Worm (Caenorhabditis elegans) whole organism, midembryonic: ENCODE data around the gene F59A6.11.
A peak's percentile ranks its signal among the peaks of the same experiment; 100 is the strongest.

ENCODE experiments used
- T22C8.4 ChIP-seq: fragments of 200-800 bp; sonication (Bioruptor generic); IDR thresholded peaks from 2 replicates; pipeline ENCODE4 v1.3.6; 2022; ENCODE audit warnings: missing genetic modification characterization, missing compliant biosample characterization
- cog-1 ChIP-seq: sonication (generic microtip); optimal IDR thresholded peaks from 2 replicates; lab custom pipeline; 2016; ENCODE audit warnings: missing genetic modification characterization, missing compliant biosample characterization
- flt-1 ChIP-seq: fragments of 200-800 bp; sonication (Bioruptor generic); IDR thresholded peaks from 2 replicates; pipeline ENCODE4 v1.3.6; 2022; ENCODE audit warnings: missing genetic modification characterization, missing compliant biosample characterization
- klf-2 ChIP-seq: fragments of 200-800 bp; sonication (Bioruptor generic); conservative IDR thresholded peaks from 2 replicates; pipeline ENCODE4 v1.3.6; 2022; ENCODE audit warnings: missing genetic modification reagents, missing genetic modification characterization, missing compliant biosample characterization
- med-1 ChIP-seq: sonication (generic microtip); optimal IDR thresholded peaks from 2 replicates; lab custom pipeline; 2017; ENCODE audit warnings: missing genetic modification characterization, mild to moderate bottlenecking, missing compliant biosample characterization, antibody characterized with exemption, missing genetic modification reagents; ENCODE audit not compliant: insufficient read depth
- ref-1 ChIP-seq: fragments of 200-800 bp; sonication (Bioruptor generic); conservative IDR thresholded peaks from 2 replicates; pipeline ENCODE4 v1.3.6; 2022; ENCODE audit warnings: missing genetic modification reagents, missing genetic modification characterization, missing compliant biosample characterization
- tab-1 ChIP-seq: fragments of 200-800 bp; sonication (Bioruptor generic); IDR thresholded peaks from 2 replicates; pipeline ENCODE4 v1.3.6; 2022; ENCODE audit warnings: missing genetic modification characterization, missing compliant biosample characterization
- ztf-23 ChIP-seq: fragments of 200-800 bp; sonication (Bioruptor generic); IDR thresholded peaks from 2 replicates; pipeline ENCODE4 v1.3.6; 2022; ENCODE audit warnings: missing genetic modification reagents, missing genetic modification characterization, missing compliant biosample characterization
- ztf-29 ChIP-seq: fragments of 200-800 bp; sonication (Bioruptor generic); IDR thresholded peaks from 2 replicates; pipeline ENCODE4 v1.3.6; 2022; ENCODE audit warnings: missing genetic modification reagents, missing genetic modification characterization, missing compliant biosample characterization

The F59A6.11 gene

DNA sequence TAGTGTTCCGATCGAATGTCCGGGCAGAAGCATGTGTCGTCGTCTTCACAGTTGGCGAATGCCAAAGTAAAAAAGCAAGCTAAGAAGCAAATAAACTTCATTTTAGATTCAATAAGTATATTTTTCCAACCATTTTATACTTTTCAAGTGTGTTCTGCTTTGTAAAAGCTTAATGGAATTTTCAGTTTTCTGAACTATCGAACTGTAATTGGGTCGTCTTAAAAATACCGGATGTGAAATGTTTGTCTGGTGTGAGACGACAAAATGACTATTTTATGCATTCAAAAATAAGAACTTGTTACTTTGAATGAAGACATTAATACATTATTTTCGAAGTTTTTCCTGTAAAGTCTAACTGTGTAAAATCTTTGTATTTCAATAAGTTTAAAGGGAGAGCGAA, at the start of gene F59A6.11:
TSS of gene F59A6.11 (minus strand) at position 101 of the 400 bp plus-strand sequence.
- TF ChIP-seq tab-1 (GFP tag; lab: Robert Waterston, UW), result no peak
- TF ChIP-seq ztf-23 (GFP tag; lab: Robert Waterston, UW), result no peak

DNA sequence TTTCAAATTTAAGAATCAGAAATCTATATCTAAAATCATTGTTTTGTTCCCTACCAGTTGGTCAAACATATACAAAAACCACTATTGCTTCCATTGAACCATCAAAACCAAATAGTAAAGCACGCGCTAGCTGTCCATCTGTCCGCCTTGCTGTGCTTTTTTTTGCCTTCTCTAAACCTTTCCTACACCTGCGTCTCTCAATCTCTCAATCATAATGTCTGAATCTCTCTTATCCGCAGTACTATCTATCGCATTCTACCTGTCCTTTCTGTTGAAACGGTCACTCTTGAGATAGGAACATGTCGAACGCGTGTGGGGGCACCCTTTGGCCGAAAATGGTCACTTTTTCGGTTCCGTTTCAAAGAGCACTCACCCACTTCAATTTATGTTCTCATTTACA, 48.7 kb upstream of the F59A6.11 start:
- TF ChIP-seq cog-1 (tag; lab: Kevin White, UChicago) (peak; percentile 7), tab-1 (GFP tag; lab: Robert Waterston, UW) (no peak)

DNA sequence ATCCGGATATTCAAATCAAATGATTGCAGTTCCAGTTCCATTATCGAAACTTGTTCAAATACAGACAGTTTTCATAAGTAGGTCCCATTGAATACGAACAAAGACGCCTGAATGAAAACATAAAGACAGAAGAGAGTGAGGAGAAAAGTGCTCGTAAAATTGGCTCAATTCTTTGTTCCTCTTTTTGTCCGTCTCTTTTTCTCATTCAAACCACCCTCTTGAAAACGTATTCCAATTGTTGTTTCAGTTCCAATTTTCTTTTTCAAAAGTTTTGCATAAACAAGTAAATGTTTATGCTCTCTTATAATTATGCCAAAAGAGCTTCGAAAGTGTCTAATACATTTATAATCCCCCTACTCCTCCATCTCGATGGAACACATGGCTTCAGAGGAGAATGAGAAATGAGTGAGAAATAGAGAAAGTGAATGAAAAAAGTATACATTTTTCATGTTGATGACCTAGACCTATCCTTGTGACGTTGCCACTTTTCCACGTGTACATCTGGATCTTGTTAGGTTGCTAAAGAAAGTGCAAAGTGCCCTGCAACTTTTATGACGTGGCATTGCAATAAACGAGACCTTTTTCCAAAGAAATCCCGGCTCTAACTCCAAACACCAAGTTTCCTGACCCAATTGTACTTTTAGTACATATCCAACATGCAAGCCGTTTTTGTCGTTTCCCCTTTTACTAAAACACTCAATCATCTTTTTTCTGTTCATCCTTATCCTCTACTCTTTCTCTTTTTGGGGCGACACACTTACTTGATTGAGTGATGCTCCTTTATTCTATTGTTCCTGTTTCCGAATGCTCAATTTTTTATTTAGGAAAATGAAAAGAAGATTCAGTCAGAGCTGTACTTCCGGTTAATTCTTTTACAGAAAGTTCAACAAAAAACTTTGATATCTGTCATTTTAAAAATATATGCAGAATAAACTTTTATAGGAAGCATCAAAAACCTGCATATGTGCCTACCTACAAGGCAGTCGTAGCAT, 47.9 kb upstream of the F59A6.11 start:
- TF ChIP-seq med-1 (GFP tag; lab: Kevin White, UChicago) (no peak), flt-1 (no peak), klf-2 (GFP tag; lab: Robert Waterston, UW) (no peak), cog-1 (tag; lab: Kevin White, UChicago) (no peak)

DNA sequence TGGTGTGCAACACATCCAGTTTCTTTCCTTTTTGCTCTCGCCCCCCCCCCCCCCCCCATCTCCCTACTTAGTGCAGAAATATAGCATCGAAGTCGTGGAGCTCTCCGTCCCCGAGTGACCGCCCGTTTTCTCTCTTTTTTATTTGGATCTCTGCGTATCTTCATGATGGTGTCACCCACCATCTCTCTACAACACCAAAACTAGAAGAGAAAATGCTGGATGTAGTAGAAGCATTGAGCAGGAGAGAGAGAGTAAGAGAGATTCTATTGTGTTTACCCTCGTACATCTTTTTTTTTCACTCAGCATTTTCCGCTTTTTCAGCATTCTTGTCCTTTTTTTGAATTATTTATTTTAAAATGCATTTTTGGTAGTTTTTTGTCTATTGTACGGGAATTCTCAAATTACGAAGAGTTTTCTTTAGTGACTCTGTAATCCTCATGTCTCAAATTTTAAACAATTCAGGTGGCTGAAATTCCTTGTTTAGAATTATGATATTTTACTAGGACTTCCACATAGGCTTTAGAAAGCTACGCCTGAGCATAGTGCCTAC, 43.9 kb upstream of the F59A6.11 start:
- no peak for TF ChIP-seq ref-1 (GFP tag; lab: Robert Waterston, UW)
- TF ChIP-seq klf-2 (GFP tag; lab: Robert Waterston, UW), result no peak
- no peak for TF ChIP-seq ztf-29
- no peak for TF ChIP-seq tab-1 (GFP tag; lab: Robert Waterston, UW)

DNA sequence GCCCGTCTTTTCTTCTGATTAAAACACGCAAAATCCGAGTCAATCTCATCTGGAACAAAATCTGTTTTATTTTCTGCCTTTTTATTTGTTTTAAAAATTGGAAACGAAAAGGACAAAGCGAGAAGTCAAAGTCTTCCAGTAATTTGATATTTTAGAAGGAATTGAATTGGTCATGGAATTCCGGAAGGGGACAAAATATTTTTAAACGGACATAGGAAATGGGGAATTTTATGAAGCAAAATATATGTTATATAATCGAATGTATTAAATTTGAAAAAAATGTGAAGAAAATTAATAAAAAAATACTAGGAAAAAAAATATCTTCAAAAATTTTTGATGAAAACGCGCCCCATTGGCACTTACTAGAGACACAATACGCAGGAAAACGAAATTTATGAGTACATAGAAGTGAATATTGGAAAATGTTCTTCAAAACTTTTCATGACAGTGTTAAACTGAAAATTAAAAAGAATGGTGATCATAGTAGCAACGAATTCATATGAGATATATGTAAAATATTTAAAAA, 42.1 kb upstream of the F59A6.11 start, which contains the start of gene F33G12.7:
TSS of gene F33G12.7 (minus strand) at position 51 of the 526 bp plus-strand sequence.
- no peak for TF ChIP-seq klf-2 (GFP tag; lab: Robert Waterston, UW)
- no peak for TF ChIP-seq cog-1 (tag; lab: Kevin White, UChicago)
- no peak for TF ChIP-seq T22C8.4 (GFP tag; lab: Robert Waterston, UW)
- no peak for TF ChIP-seq ref-1 (GFP tag; lab: Robert Waterston, UW)
- no peak for TF ChIP-seq ztf-23 (GFP tag; lab: Robert Waterston, UW)
- no peak for TF ChIP-seq ztf-29
- no peak for TF ChIP-seq flt-1

DNA sequence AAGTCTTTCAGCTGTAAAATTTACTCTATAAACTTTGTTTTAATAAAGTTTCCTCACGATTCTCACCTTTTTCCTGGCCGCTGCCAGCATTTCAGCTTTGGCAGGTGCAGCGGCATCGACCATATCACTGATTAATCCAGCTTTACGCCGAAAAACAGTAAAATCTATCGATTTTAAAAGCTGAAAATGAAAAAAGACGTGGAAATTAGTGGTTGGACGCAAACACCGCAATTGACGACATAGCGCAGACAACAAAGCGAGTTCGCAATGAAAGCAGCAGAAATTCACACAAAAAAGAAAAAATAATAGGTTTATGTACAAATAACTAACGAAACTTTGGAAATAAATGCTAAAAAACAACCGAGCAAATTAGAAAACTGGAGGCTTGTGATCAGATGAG, 41.4 kb upstream of the F59A6.11 start, which contains the start of gene golg-2:
TSS of gene golg-2 (minus strand) at position 180 of the 400 bp plus-strand sequence.
- TF ChIP-seq ztf-29 (no peak), cog-1 (tag; lab: Kevin White, UChicago) (no peak), tab-1 (GFP tag; lab: Robert Waterston, UW) (no peak), ztf-23 (GFP tag; lab: Robert Waterston, UW) (no peak), med-1 (GFP tag; lab: Kevin White, UChicago) (no peak), T22C8.4 (GFP tag; lab: Robert Waterston, UW) (no peak), klf-2 (GFP tag; lab: Robert Waterston, UW) (no peak), ref-1 (GFP tag; lab: Robert Waterston, UW) (no peak), flt-1 (no peak)

DNA sequence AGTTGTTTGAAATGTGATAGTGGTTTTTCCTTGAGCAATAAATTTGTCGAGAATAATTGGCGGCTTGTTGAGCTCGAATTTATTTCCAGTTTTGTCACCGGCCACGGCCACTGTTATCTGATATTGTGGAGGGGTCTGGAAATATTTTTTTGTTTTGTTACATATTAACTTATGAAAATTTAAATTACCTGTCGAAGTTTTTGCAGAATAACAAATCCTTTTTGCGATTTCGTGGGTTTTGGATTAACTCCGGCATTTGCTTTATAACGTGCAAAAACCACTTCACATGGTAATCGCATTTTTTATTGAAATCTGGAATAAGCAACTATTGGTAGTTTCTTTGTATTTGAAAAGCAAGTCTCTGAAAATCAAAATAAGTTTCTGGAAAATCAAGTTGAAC, 37.6 kb upstream of the F59A6.11 start, which contains the start of gene lrr-1:
TSS of gene lrr-1 (minus strand) at position 312 of the 400 bp plus-strand sequence.
- TF ChIP-seq ztf-29 (no peak), flt-1 (no peak), cog-1 (tag; lab: Kevin White, UChicago) (no peak), ref-1 (GFP tag; lab: Robert Waterston, UW) (no peak), med-1 (GFP tag; lab: Kevin White, UChicago) (no peak), T22C8.4 (GFP tag; lab: Robert Waterston, UW) (no peak), tab-1 (GFP tag; lab: Robert Waterston, UW) (no peak), ztf-23 (GFP tag; lab: Robert Waterston, UW) (no peak), klf-2 (GFP tag; lab: Robert Waterston, UW) (no peak)

DNA sequence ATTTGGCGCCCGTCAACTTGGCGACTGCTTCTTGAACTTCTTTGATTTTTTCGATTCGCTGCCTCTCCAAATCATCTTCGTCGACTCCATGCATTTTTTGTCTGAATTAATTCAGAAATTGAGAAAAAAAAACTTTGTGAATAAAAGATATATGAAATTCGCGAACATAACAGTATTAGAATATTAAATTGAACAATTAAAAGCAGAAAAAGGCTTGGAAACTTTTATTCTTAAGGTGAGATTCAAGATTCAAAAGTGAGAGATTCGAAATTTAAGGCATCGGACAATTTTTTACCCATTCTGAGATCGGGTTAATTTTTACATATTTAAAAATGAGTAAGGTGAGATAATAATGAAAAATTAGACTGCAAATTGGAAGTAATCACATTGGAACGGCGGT, 35.4 kb upstream of the F59A6.11 start, which contains the start of gene F33G12.3:
TSS of gene F33G12.3 (minus strand) at position 101 of the 400 bp plus-strand sequence.
- TF ChIP-seq klf-2 (GFP tag; lab: Robert Waterston, UW) (no peak), ztf-29 (no peak), T22C8.4 (GFP tag; lab: Robert Waterston, UW) (no peak), ref-1 (GFP tag; lab: Robert Waterston, UW) (no peak), med-1 (GFP tag; lab: Kevin White, UChicago) (no peak), flt-1 (no peak)

DNA sequence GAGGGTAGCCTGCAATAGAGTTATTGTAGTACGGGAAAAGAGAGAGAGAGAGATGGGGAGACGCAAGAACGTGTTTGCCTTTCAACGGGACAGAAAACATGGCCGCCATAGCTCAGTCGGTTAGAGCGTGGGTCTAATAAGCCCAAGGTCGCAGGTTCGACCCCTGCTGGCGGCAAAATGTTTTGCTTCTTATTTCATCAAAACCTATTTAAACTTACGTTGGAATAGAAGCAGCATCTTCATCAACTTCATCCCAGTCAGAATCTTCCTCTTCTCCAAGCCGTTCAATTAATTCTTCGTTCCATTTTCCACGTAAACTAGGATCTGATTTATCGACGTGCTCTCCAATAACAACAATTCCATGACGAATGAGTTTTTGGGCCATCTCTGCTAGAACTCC, 34.1 kb upstream of the F59A6.11 start:
- TF ChIP-seq T22C8.4 (GFP tag; lab: Robert Waterston, UW), result peak; percentile 95
- TF ChIP-seq klf-2 (GFP tag; lab: Robert Waterston, UW), result peak; percentile 89
- peak; percentile 93 for TF ChIP-seq ztf-23 (GFP tag; lab: Robert Waterston, UW)
- TF ChIP-seq ref-1 (GFP tag; lab: Robert Waterston, UW), result peak; percentile 93
- TF ChIP-seq med-1 (GFP tag; lab: Kevin White, UChicago), result peak; percentile 74
- peak; percentile 95 for TF ChIP-seq cog-1 (tag; lab: Kevin White, UChicago)
- TF ChIP-seq ztf-29, result peak; percentile 99
- TF ChIP-seq tab-1 (GFP tag; lab: Robert Waterston, UW), result peak; percentile 97
- peak; percentile 97 for TF ChIP-seq flt-1
